Fruit fly (Drosophila melanogaster) whole organism, wandering third instar larva: ENCODE data around the gene Rap1.

Experiments
- Abd-B ChIP-seq: fragments of >200 bp; optimal IDR thresholded peaks from 2 replicates; lab custom pipeline; 2017; ENCODE audit warnings: missing biosample characterization, missing genetic modification characterization
- CG32264 ChIP-seq: fragments of 200-800 bp; sonication (Bioruptor generic); optimal IDR thresholded peaks from 2 replicates; lab custom pipeline; 2016; ENCODE audit warnings: missing biosample characterization, missing genetic modification characterization
- CG9705 ChIP-seq: fragments of 200-800 bp; sonication (Bioruptor generic); optimal IDR thresholded peaks from 2 replicates; lab custom pipeline; 2018; ENCODE audit warnings: missing biosample characterization, mild to moderate bottlenecking, missing genetic modification characterization
- CrebA ChIP-seq: fragments of 200-800 bp; sonication (Bioruptor generic); optimal IDR thresholded peaks from 2 replicates; lab custom pipeline; 2016; ENCODE audit warnings: missing biosample characterization, mild to moderate bottlenecking, missing genetic modification characterization, borderline replicate concordance
- Dfd ChIP-seq: fragments of >200 bp; optimal IDR thresholded peaks from 2 replicates; lab custom pipeline; 2017; ENCODE audit warnings: missing biosample characterization, missing genetic modification characterization
- Dif ChIP-seq: fragments of 200-275, 200-300 bp; sonication (Bioruptor generic); optimal IDR thresholded peaks from 2 replicates; lab custom pipeline; 2018; ENCODE audit warnings: missing biosample characterization, missing genetic modification characterization; ENCODE audit not compliant: partially characterized antibody
- GATAd ChIP-seq: sonication (Bioruptor generic); optimal IDR thresholded peaks from 2 replicates; lab custom pipeline; 2016; ENCODE audit warnings: missing biosample characterization, missing genetic modification characterization
- HLH106 ChIP-seq: fragments of 200-800 bp; optimal IDR thresholded peaks from 3 replicates; lab custom pipeline; 2019; ENCODE audit warnings: missing biosample characterization, mild to moderate bottlenecking, missing genetic modification characterization, moderate library complexity
- Hnf4 ChIP-seq: fragments of 200-800 bp; sonication (Bioruptor generic); optimal IDR thresholded peaks from 2 replicates; lab custom pipeline; 2016; ENCODE audit warnings: missing biosample characterization, mild to moderate bottlenecking, missing genetic modification characterization
- Hr78 ChIP-seq: fragments of >200 bp; optimal IDR thresholded peaks from 2 replicates; lab custom pipeline; 2017; ENCODE audit warnings: missing biosample characterization, missing genetic modification characterization
- Hr83 ChIP-seq: fragments of 200-300 bp; sonication (Bioruptor generic); optimal IDR thresholded peaks from 2 replicates; lab custom pipeline; 2016; ENCODE audit warnings: missing biosample characterization, mild to moderate bottlenecking, missing genetic modification characterization, moderate library complexity; ENCODE audit not compliant: poor library complexity, severe bottlenecking
- Jra ChIP-seq: sonication (Bioruptor generic); optimal IDR thresholded peaks from 2 replicates; lab custom pipeline; 2016; ENCODE audit warnings: missing biosample characterization, missing genetic modification characterization
- Mio ChIP-seq: sonication (Bioruptor generic); optimal IDR thresholded peaks from 2 replicates; lab custom pipeline; 2016; ENCODE audit warnings: missing biosample characterization, missing genetic modification characterization
- Myc ChIP-seq: fragments of >200 bp; optimal IDR thresholded peaks from 2 replicates; lab custom pipeline; 2017
- N ChIP-seq: fragments of >200 bp; optimal IDR thresholded peaks from 2 replicates; lab custom pipeline; 2018; ENCODE audit warnings: missing biosample characterization, missing external identifiers, missing genetic modification characterization
- OdsH ChIP-seq: fragments of 200-800 bp; sonication (Bioruptor generic); optimal IDR thresholded peaks from 2 replicates; lab custom pipeline; 2016; ENCODE audit warnings: missing biosample characterization, mild to moderate bottlenecking, missing genetic modification characterization
- Rel ChIP-seq, 2 experiments: fragments of 200-800 bp; sonication (Bioruptor generic) in 1 of 2; optimal IDR thresholded peaks; 2 replicates in 1 of 2; 3 replicates in 1 of 2; lab custom pipeline; 2016 to 2019; ENCODE audit warnings: mild to moderate bottlenecking in 2 of 2, missing biosample characterization in 2 of 2, missing genetic modification characterization in 2 of 2, moderate library complexity in 1 of 2
- Sp1 ChIP-seq: fragments of 200-800 bp; sonication (Bioruptor generic); optimal IDR thresholded peaks from 3 replicates; lab custom pipeline; 2019; ENCODE audit warnings: missing biosample characterization, mild to moderate bottlenecking, missing genetic modification characterization, moderate library complexity
- Vsx2 ChIP-seq: fragments of 200-300, 225-300 bp; sonication (Bioruptor generic); optimal IDR thresholded peaks from 2 replicates; lab custom pipeline; 2018; ENCODE audit warnings: missing biosample characterization, missing genetic modification characterization; ENCODE audit not compliant: partially characterized antibody
- br ChIP-seq: fragments of 200-800 bp; sonication (Bioruptor generic); optimal IDR thresholded peaks from 2 replicates; lab custom pipeline; 2016; ENCODE audit warnings: missing biosample characterization, missing genetic modification characterization
- brk ChIP-seq: fragments of 200-800 bp; sonication (Bioruptor generic); optimal IDR thresholded peaks from 2 replicates; lab custom pipeline; 2016; ENCODE audit warnings: missing biosample characterization, mild to moderate bottlenecking, missing genetic modification characterization
- dl ChIP-seq, 2 experiments: fragments of 175-275, 200-275 bp in 1 of 2; fragments of 200-275 bp in 1 of 2; sonication (Bioruptor generic); optimal IDR thresholded peaks; lab custom pipeline; 2018; ENCODE audit warnings: mild to moderate bottlenecking in 2 of 2, missing biosample characterization in 2 of 2, missing genetic modification characterization in 2 of 2, moderate library complexity in 2 of 2; ENCODE audit not compliant: partially characterized antibody in 2 of 2, insufficient read depth in 1 of 2
- dmrt93B ChIP-seq: fragments of 200-800 bp; sonication (Bioruptor generic); optimal IDR thresholded peaks from 2 replicates; lab custom pipeline; 2018; ENCODE audit warnings: missing biosample characterization, mild to moderate bottlenecking, missing genetic modification characterization
- dsf ChIP-seq: sonication (Bioruptor generic); optimal IDR thresholded peaks from 2 replicates; lab custom pipeline; 2016; ENCODE audit warnings: missing biosample characterization, missing genetic modification characterization, borderline replicate concordance
- ey ChIP-seq: fragments of 200-800 bp; sonication (Bioruptor generic); optimal IDR thresholded peaks from 2 replicates; lab custom pipeline; 2016; ENCODE audit warnings: missing biosample characterization, missing genetic modification characterization
- foxo ChIP-seq, 2 experiments: fragments of 200-800 bp; sonication (Bioruptor generic); optimal IDR thresholded peaks; 2 replicates in 1 of 2; 3 replicates in 1 of 2; lab custom pipeline; 2016 to 2017; ENCODE audit warnings: missing biosample characterization in 2 of 2, missing genetic modification characterization in 2 of 2
- fru ChIP-seq: fragments of 200-800 bp; sonication (Bioruptor generic); optimal IDR thresholded peaks from 3 replicates; lab custom pipeline; 2016; ENCODE audit warnings: missing biosample characterization, mild to moderate bottlenecking, missing genetic modification characterization
- h ChIP-seq: fragments of 200-800 bp; sonication (Bioruptor generic); optimal IDR thresholded peaks from 3 replicates; lab custom pipeline; 2016; ENCODE audit warnings: missing biosample characterization, mild to moderate bottlenecking, missing genetic modification characterization
- jim ChIP-seq: fragments of 175-275, 200-325 bp; sonication (Bioruptor generic); optimal IDR thresholded peaks from 2 replicates; lab custom pipeline; 2016; ENCODE audit warnings: missing biosample characterization, mild to moderate bottlenecking, missing genetic modification characterization
- lola ChIP-seq: fragments of >200 bp; optimal IDR thresholded peaks from 2 replicates; lab custom pipeline; 2017; ENCODE audit warnings: missing biosample characterization, missing genetic modification characterization
- pan ChIP-seq: fragments of >200 bp; optimal IDR thresholded peaks from 2 replicates; lab custom pipeline; 2017
- psq ChIP-seq: fragments of 200-800 bp; sonication (Bioruptor generic); optimal IDR thresholded peaks from 3 replicates; lab custom pipeline; 2017; ENCODE audit warnings: missing biosample characterization, mild to moderate bottlenecking, missing genetic modification characterization, moderate library complexity
- rgr ChIP-seq: fragments of 200-800 bp; sonication (Bioruptor generic); optimal IDR thresholded peaks from 3 replicates; lab custom pipeline; 2016; ENCODE audit warnings: missing biosample characterization, mild to moderate bottlenecking, missing genetic modification characterization
- sage ChIP-seq: fragments of 200-800 bp; sonication (Bioruptor generic); optimal IDR thresholded peaks from 2 replicates; lab custom pipeline; 2016; ENCODE audit warnings: missing biosample characterization, mild to moderate bottlenecking, missing genetic modification characterization
- sv ChIP-seq: fragments of 200-800 bp; sonication (Bioruptor generic); optimal IDR thresholded peaks from 3 replicates; lab custom pipeline; 2016; ENCODE audit warnings: missing biosample characterization, missing genetic modification characterization
- tai ChIP-seq: sonication (Bioruptor generic); optimal IDR thresholded peaks from 2 replicates; lab custom pipeline; 2016; ENCODE audit warnings: missing biosample characterization, missing genetic modification characterization
- usp ChIP-seq: fragments of >200 bp; optimal IDR thresholded peaks from 2 replicates; lab custom pipeline; 2017; ENCODE audit warnings: missing biosample characterization, missing genetic modification characterization
- woc ChIP-seq: sonication (Bioruptor generic); optimal IDR thresholded peaks from 2 replicates; lab custom pipeline; 2016; ENCODE audit warnings: missing biosample characterization, mild to moderate bottlenecking, missing genetic modification characterization

The Rap1 gene

DNA sequence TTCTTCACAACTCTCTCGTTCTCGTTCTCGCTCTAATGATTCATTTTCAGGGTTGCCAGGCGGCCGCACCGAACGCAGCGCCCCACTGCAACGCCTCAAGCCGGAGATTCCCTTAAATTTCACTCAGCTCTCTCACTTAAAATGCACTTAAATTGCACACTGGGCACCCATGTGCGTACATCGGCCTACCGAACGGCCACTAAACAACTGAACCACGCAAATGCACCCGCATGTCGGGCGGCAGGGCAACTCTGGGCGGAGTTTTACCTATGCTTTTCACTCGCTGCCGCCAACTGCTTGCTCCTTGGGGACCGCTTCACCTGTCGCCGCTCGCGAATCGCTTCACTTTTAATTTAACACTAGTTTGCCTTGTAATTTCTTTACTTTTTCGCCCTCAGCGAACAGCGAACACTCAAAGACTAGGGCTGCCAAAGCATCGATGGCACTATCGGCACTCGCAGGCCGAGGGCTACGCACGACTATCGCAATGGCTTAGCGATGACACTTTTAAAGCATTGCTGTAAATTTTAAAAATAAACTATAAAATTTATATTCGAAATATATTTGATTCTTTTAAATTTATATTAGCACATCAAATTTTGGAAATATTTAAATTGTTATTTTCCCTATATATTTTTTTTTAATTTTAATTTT, at the start of gene Rap1:
Gene Rap1 (minus strand): TSS at position 446 of the 654 bp plus-strand sequence.
- no peak for TF ChIP-seq tai (GFP tag; lab: Kevin White, UChicago)
- TF ChIP-seq Jra (GFP tag; lab: Kevin White, UChicago): peak; percentile 60
- TF ChIP-seq sage (GFP tag; lab: Kevin White, UChicago): no peak
- TF ChIP-seq Vsx2 (GFP tag; lab: Kevin White, UChicago): no peak
- no peak for TF ChIP-seq CG32264
- peak; percentile 46 for TF ChIP-seq CG9705 (GFP tag; lab: Kevin White, UChicago)
- no peak for TF ChIP-seq dsf (GFP tag; lab: Kevin White, UChicago)
- TF ChIP-seq CrebA (GFP tag; lab: Kevin White, UChicago): no peak
- peak; percentile 35 for TF ChIP-seq Hnf4 (GFP tag; lab: Kevin White, UChicago)
- peak; percentile 48 for TF ChIP-seq rgr (GFP tag; lab: Kevin White, UChicago)
- peak; percentile 59 for TF ChIP-seq dmrt93B (GFP tag; lab: Kevin White, UChicago)
- no peak for TF ChIP-seq psq
- TF ChIP-seq h (GFP tag; lab: Kevin White, UChicago): peak; percentile 59
- TF ChIP-seq Myc (lab: Kevin White, UChicago): no peak
- peak; percentile 33 for TF ChIP-seq fru
- peak; percentile 88 for TF ChIP-seq Hr83 (GFP tag; lab: Kevin White, UChicago)
- no peak for TF ChIP-seq N (GFP tag; lab: Kevin White, UChicago)
- TF ChIP-seq pan: no peak
- TF ChIP-seq Rel (GFP tag; optimal IDR thresholded peaks at IDR 0.05; lab: Kevin White, UChicago): no peak
- no peak for TF ChIP-seq Rel (tag; optimal IDR thresholded peaks at IDR 0.05; lab: Kevin White, UChicago)
- no peak for TF ChIP-seq GATAd (GFP tag; lab: Kevin White, UChicago)
- no peak for TF ChIP-seq Mio (GFP tag; lab: Kevin White, UChicago)
- TF ChIP-seq ey (GFP tag; lab: Kevin White, UChicago): peak; percentile 36
- no peak for TF ChIP-seq Abd-B (GFP tag; lab: Kevin White, UChicago)
- TF ChIP-seq usp (GFP tag; lab: Kevin White, UChicago): no peak
- no peak for TF ChIP-seq Dfd (GFP tag; lab: Kevin White, UChicago)
- no peak for TF ChIP-seq Dif (GFP tag; lab: Kevin White, UChicago)
- TF ChIP-seq sv (GFP tag; lab: Kevin White, UChicago): peak; percentile 45
- TF ChIP-seq woc: peak; percentile 82
- TF ChIP-seq OdsH: no peak
- no peak for TF ChIP-seq lola (GFP tag; lab: Kevin White, UChicago)
- no peak for TF ChIP-seq jim
- peak in 1 of 2 experiments; percentile 66 for TF ChIP-seq foxo (GFP tag; optimal IDR thresholded peaks at IDR 0.05; lab: Kevin White, UChicago)
- no peak for TF ChIP-seq dl (GFP tag; optimal IDR thresholded peaks at IDR 0.05; lab: Kevin White, UChicago; ENCODE audit: insufficient read depth in 1 of 2, partially characterized antibody in 2 of 2)
- no peak for TF ChIP-seq brk
- TF ChIP-seq HLH106 (tag; lab: Kevin White, UChicago): peak; percentile 51
- TF ChIP-seq br (GFP tag; lab: Kevin White, UChicago): peak; percentile 27
- TF ChIP-seq Hr78 (GFP tag; lab: Kevin White, UChicago): no peak
- TF ChIP-seq Sp1 (GFP tag; lab: Kevin White, UChicago): peak; percentile 46

DNA sequence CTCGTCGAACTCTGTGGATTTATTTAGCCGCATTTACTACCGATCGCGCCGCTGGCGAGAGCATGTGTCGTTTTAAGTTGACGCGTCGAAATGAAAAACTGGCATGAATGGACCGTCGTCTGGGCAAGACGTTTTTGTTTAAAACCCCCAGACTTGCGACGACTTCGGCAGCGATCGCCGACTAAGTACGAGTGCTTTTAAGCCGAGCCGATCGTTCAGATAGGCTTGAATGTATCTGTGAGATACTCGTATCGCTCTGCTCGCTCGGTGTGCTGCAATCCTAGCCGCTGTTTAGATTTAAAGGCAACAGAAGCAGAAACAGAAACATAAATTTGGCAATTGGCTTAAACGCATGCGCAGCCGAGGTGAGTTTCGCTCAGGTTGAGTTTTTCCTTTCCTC, 48.1 kb upstream of the Rap1 start, which contains the start of gene dsb:
Gene dsb (minus strand): TSS at position 91 of the 400 bp plus-strand sequence.
- no peak for TF ChIP-seq Dfd (GFP tag; lab: Kevin White, UChicago)
- no peak for TF ChIP-seq br (GFP tag; lab: Kevin White, UChicago)
- no peak for TF ChIP-seq dsf (GFP tag; lab: Kevin White, UChicago)
- no peak for TF ChIP-seq h (GFP tag; lab: Kevin White, UChicago)
- TF ChIP-seq sage (GFP tag; lab: Kevin White, UChicago): no peak
- no peak for TF ChIP-seq OdsH
- TF ChIP-seq lola (GFP tag; lab: Kevin White, UChicago): no peak
